Worm (Caenorhabditis elegans) whole organism, midembryonic: ENCODE data around the gene Y44A6D.7.
A peak's percentile ranks its signal among the peaks of the same experiment; 100 is the strongest.

Experiments
- T22C8.4 ChIP-seq: fragments of 200-800 bp; sonication (Bioruptor generic); IDR thresholded peaks from 2 replicates; pipeline ENCODE4 v1.3.6; 2022; ENCODE audit warnings: missing genetic modification characterization, missing compliant biosample characterization
- cog-1 ChIP-seq: sonication (generic microtip); optimal IDR thresholded peaks from 2 replicates; lab custom pipeline; 2016; ENCODE audit warnings: missing genetic modification characterization, missing compliant biosample characterization
- flt-1 ChIP-seq: fragments of 200-800 bp; sonication (Bioruptor generic); IDR thresholded peaks from 2 replicates; pipeline ENCODE4 v1.3.6; 2022; ENCODE audit warnings: missing genetic modification characterization, missing compliant biosample characterization
- klf-2 ChIP-seq: fragments of 200-800 bp; sonication (Bioruptor generic); conservative IDR thresholded peaks from 2 replicates; pipeline ENCODE4 v1.3.6; 2022; ENCODE audit warnings: missing genetic modification reagents, missing genetic modification characterization, missing compliant biosample characterization
- med-1 ChIP-seq: sonication (generic microtip); optimal IDR thresholded peaks from 2 replicates; lab custom pipeline; 2017; ENCODE audit warnings: missing genetic modification characterization, mild to moderate bottlenecking, missing compliant biosample characterization, antibody characterized with exemption, missing genetic modification reagents; ENCODE audit not compliant: insufficient read depth
- ref-1 ChIP-seq: fragments of 200-800 bp; sonication (Bioruptor generic); conservative IDR thresholded peaks from 2 replicates; pipeline ENCODE4 v1.3.6; 2022; ENCODE audit warnings: missing genetic modification reagents, missing genetic modification characterization, missing compliant biosample characterization
- tab-1 ChIP-seq: fragments of 200-800 bp; sonication (Bioruptor generic); IDR thresholded peaks from 2 replicates; pipeline ENCODE4 v1.3.6; 2022; ENCODE audit warnings: missing genetic modification characterization, missing compliant biosample characterization
- ztf-23 ChIP-seq: fragments of 200-800 bp; sonication (Bioruptor generic); IDR thresholded peaks from 2 replicates; pipeline ENCODE4 v1.3.6; 2022; ENCODE audit warnings: missing genetic modification reagents, missing genetic modification characterization, missing compliant biosample characterization
- ztf-29 ChIP-seq: fragments of 200-800 bp; sonication (Bioruptor generic); IDR thresholded peaks from 2 replicates; pipeline ENCODE4 v1.3.6; 2022; ENCODE audit warnings: missing genetic modification reagents, missing genetic modification characterization, missing compliant biosample characterization

Y44A6D.7 gene

DNA sequence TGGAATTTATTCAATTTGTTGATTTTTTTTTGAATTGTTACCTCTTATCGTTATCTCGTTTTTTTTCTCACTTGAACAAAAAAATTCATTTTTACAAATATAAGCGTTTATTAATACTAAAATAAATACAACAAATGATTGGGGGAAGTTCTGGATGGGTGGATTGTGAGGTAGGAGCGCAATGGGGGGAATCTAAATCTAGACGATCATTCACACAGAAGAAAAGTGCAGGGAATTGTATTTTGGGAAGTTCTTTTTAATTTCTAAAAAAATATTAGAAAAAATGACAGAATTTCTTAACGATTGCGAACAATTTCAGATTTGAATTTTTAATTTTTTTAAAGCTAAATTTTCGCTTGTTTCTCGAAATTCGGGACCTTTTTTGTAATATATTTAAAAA lies 27.0 kb downstream of the Y44A6D.7 start:
- no peak for TF ChIP-seq ref-1 (GFP tag; lab: Robert Waterston, UW)
- TF ChIP-seq flt-1 (GFP tag; lab: Robert Waterston, UW) = no peak
- no peak for TF ChIP-seq ztf-23 (GFP tag; lab: Robert Waterston, UW)
- TF ChIP-seq tab-1 = no peak
- no peak for TF ChIP-seq T22C8.4 (GFP tag; lab: Robert Waterston, UW)
- TF ChIP-seq klf-2 = no peak
- no peak for TF ChIP-seq ztf-29 (GFP tag; lab: Robert Waterston, UW)
- TF ChIP-seq med-1 (GFP tag; lab: Kevin White, UChicago) = no peak
- no peak for TF ChIP-seq cog-1 (tag; lab: Kevin White, UChicago)

DNA sequence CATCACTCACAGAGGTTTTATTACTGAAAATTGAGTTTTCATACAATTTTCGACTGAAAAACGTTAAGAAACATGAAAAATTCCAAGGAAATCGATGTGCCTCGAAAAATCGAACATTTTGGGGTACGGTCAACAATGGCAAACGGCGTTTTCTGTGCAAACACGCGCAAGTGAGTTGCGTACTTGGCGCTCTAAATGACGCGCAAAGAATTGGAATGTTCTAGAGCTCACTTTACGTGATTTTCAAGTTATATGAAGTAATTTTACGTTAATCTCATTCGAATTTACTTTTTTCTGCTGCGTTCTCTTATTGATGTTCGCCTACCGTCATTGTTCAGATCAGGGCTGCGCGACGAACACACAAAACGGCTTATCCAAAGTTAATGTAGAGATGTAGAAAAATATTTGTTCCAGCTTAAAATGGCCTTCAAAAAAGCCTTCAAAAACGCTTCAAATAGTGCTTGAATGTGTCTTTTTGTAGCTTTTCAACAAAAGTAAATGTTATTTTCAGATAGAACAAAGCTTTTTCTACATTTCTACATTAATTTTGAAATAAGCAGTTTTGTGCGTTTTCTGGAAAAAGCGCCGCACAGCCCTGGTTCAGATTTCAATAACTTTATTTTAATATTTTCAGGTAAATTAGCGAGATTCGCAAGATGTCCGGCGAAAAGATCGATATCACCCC lies 31.1 kb downstream of the Y44A6D.7 start, which contains the start of the genes F31D4.2 and fkb-6:
F31D4.2 (minus strand) TSS at position 23 of the 685 bp plus-strand sequence.
fkb-6 (plus strand) TSS at position 635 of the 685 bp plus-strand sequence.
- TF ChIP-seq klf-2 = no peak
- peak; percentile 6 for TF ChIP-seq cog-1 (tag; lab: Kevin White, UChicago)

DNA sequence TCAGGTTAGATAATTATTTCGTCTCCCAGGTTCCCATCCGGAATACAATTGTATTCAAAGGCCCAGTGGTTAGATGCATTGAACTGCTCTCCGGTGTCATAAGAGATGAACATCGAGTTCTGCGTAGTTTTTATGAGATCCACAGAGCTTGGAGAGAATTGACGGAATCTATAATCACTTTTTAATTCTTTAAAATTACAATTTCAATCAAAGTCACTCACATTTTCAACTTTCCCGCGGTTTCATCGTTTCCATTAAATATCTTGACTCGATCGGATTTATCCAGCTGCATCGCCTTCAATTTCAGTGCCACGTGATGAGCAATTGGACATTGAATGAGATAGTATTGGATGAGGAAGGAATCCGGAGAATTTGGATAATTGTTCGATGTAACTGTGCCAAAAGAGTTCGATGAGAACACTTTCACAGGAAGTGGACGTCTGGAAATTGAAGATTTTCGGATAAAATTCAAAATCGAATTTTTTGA lies 33.3 kb downstream of the Y44A6D.7 start:
- no peak for TF ChIP-seq ref-1 (GFP tag; lab: Robert Waterston, UW)
- no peak for TF ChIP-seq med-1 (GFP tag; lab: Kevin White, UChicago)
- no peak for TF ChIP-seq klf-2
- TF ChIP-seq tab-1 = no peak

DNA sequence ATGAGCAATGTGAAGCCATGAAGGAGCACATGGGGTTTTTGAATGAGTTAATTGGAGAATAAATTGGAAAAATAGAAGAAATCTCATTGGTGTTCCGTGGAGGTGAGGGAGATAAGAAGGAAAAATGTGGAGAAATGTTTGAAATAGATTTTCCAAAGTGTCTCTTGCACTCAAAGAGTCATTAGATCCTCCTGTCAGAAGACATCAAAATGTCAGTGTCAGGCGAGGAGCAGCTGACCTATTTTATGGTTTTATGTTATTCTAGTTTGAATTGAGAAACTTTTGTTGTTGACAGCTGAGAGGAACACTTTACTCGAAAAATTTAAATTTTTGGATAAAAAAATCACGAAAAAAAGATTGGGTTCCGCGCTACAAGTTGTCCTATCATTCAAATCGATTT lies 36.1 kb downstream of the Y44A6D.7 start, which contains the start of gene clec-264:
clec-264 (minus strand) TSS at position 122 of the 400 bp plus-strand sequence.
- no peak for TF ChIP-seq klf-2
- TF ChIP-seq med-1 (GFP tag; lab: Kevin White, UChicago) = no peak
- TF ChIP-seq ztf-23 (GFP tag; lab: Robert Waterston, UW) = no peak
- no peak for TF ChIP-seq tab-1
- no peak for TF ChIP-seq ztf-29 (GFP tag; lab: Robert Waterston, UW)
- no peak for TF ChIP-seq flt-1 (GFP tag; lab: Robert Waterston, UW)
- no peak for TF ChIP-seq cog-1 (tag; lab: Kevin White, UChicago)
- no peak for TF ChIP-seq T22C8.4 (GFP tag; lab: Robert Waterston, UW)
- no peak for TF ChIP-seq ref-1 (GFP tag; lab: Robert Waterston, UW)

DNA sequence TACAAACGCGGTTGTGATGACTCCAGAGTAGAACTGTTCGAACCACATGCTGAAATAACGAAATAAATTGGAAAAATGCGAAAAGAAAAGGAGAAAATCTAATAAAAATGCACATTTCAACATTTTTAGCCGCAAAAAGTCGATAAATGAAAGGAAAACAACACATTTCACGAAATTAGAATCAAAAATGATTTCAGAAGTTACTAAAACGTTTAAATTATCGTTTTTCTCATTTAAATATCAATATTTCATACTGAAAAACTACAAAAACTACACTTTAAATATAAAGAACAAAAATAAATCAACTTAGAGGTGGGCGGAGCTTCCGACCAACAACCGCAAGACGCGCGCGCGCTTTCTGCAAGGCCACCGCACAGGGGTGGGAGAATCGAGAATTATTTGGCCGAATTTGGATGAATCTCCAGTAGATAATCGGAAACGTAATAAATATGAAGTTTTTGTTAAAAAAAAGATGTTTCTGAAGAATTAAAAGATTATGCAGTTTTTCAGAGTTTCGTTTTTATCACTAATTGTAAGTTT lies 37.4 kb downstream of the Y44A6D.7 start, which contains the start of gene ndua-1:
ndua-1 (minus strand) TSS at position 51 of the 540 bp plus-strand sequence.
- TF ChIP-seq T22C8.4 (GFP tag; lab: Robert Waterston, UW) (no peak), flt-1 (GFP tag; lab: Robert Waterston, UW) (peak; percentile 65; the same call in 1 of the 2 replicates), ref-1 (GFP tag; lab: Robert Waterston, UW) (no peak), tab-1 (peak; percentile 41; the same call in 1 of the 2 replicates), ztf-29 (GFP tag; lab: Robert Waterston, UW) (no peak), med-1 (GFP tag; lab: Kevin White, UChicago) (peak; percentile 41), ztf-23 (GFP tag; lab: Robert Waterston, UW) (peak; percentile 57; the same call in 1 of the 2 replicates), klf-2 (no peak), cog-1 (tag; lab: Kevin White, UChicago) (no peak)

DNA sequence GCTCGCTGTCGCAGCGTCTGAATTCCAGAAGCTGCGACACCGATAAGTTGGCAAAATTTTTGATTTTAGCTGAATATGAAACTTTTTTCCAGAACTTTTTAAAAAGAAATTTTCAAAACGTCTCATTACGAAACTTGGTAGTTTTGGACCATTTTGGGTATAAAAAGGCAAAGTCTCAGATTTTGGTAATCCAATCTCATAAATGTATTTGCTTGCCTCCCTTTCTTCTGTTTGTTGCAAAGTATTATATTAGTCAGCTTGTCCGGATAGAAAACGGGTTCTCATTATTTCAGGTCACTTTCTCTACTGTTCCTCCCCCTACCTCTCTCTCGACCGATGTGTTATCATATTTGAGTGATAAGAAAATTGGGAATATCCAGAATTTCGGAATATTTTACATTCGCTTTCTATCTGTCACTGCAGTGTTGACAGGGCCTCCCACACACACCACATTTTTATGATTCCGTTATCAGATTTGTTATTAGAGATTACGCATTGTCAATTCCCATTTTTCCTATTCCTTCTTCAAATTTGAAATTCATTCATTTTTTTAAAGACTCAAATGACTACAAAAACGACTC lies 39.1 kb downstream of the Y44A6D.7 start, which contains the start of gene F31D4.5:
F31D4.5 (plus strand) TSS at position 491 of the 581 bp plus-strand sequence.
- TF ChIP-seq klf-2 (no peak), T22C8.4 (GFP tag; lab: Robert Waterston, UW) (no peak), flt-1 (GFP tag; lab: Robert Waterston, UW) (no peak), med-1 (GFP tag; lab: Kevin White, UChicago) (no peak), cog-1 (tag; lab: Kevin White, UChicago) (no peak), ztf-29 (GFP tag; lab: Robert Waterston, UW) (no peak), tab-1 (no peak), ref-1 (GFP tag; lab: Robert Waterston, UW) (no peak), ztf-23 (GFP tag; lab: Robert Waterston, UW) (no peak)

DNA sequence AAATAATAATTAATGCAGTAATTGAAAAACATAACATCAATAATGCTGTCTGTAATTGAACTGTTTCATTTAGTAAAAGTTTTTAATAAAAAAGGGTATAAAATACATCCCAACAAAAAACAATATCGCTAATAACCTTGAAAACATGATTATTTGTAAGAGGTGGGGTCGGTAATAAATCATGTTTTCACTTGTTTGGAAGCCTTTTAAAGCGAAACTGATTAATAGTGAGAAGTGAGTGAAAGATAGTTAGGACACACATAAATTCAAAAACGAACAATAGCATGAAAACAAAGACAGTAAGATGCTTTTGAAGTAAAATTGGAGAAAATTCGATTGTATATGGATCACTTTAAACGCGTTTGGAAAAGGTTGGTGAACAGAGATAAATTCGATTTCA lies 46.6 kb downstream of the Y44A6D.7 start, which contains the start of gene try-4:
try-4 (minus strand) TSS at position 74 of the 400 bp plus-strand sequence.
- TF ChIP-seq ztf-23 (GFP tag; lab: Robert Waterston, UW) (no peak), med-1 (GFP tag; lab: Kevin White, UChicago) (no peak), tab-1 (no peak), flt-1 (GFP tag; lab: Robert Waterston, UW) (no peak), klf-2 (no peak), ref-1 (GFP tag; lab: Robert Waterston, UW) (no peak)

DNA sequence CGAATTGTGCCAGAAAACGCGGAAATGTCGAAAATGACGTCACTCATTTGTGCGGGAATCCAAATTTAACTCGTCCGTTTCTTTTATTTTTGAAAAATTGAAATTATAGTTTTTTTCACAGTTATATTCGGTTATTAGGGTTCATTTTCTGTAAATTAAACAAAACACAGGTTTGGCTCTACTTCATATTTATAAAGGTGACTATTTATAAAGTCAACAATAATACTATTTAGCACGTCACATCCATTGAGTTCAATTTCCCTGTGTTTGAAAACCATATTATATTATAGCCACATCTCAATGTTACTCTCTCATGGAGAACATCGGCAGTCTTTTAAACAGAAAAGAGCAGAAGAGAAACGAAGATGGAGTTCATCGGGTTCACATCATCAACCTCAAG lies 48.2 kb downstream of the Y44A6D.7 start, which contains the start of gene twk-35:
twk-35 (plus strand) TSS at position 301 of the 400 bp plus-strand sequence.
- TF ChIP-seq ztf-29 (GFP tag; lab: Robert Waterston, UW) = no peak
- no peak for TF ChIP-seq ztf-23 (GFP tag; lab: Robert Waterston, UW)
- no peak for TF ChIP-seq T22C8.4 (GFP tag; lab: Robert Waterston, UW)
- no peak for TF ChIP-seq cog-1 (tag; lab: Kevin White, UChicago)
- TF ChIP-seq med-1 (GFP tag; lab: Kevin White, UChicago) = no peak
- no peak for TF ChIP-seq klf-2
- no peak for TF ChIP-seq tab-1
- no peak for TF ChIP-seq ref-1 (GFP tag; lab: Robert Waterston, UW)
- no peak for TF ChIP-seq flt-1 (GFP tag; lab: Robert Waterston, UW)
